Worm (Caenorhabditis elegans) whole organism, mixed stage, embryonic: ENCODE results near the gene rme-1.

Experiments
- nhr-76 ChIP-seq: sonication (generic microtip); optimal IDR thresholded peaks from 2 replicates; lab custom pipeline; 2017; ENCODE audit warnings: missing biosample characterization, missing genetic modification characterization
- sem-2 ChIP-seq: fragments of 200-800 bp; sonication (Bioruptor generic); optimal IDR thresholded peaks from 2 replicates; lab custom pipeline; 2018; ENCODE audit warnings: mild to moderate bottlenecking, missing genetic modification characterization, missing compliant biosample characterization
- unc-62 ChIP-seq: fragments of 150-350 bp; optimal IDR thresholded peaks from 2 replicates; lab custom pipeline; 2014; ENCODE audit warnings: missing biosample characterization, missing genetic modification reagents, missing genetic modification characterization
- ztf-11 ChIP-seq: fragments of 150-350 bp; optimal IDR thresholded peaks from 2 replicates; lab custom pipeline; 2014; ENCODE audit warnings: missing biosample characterization, missing genetic modification characterization

DNA sequence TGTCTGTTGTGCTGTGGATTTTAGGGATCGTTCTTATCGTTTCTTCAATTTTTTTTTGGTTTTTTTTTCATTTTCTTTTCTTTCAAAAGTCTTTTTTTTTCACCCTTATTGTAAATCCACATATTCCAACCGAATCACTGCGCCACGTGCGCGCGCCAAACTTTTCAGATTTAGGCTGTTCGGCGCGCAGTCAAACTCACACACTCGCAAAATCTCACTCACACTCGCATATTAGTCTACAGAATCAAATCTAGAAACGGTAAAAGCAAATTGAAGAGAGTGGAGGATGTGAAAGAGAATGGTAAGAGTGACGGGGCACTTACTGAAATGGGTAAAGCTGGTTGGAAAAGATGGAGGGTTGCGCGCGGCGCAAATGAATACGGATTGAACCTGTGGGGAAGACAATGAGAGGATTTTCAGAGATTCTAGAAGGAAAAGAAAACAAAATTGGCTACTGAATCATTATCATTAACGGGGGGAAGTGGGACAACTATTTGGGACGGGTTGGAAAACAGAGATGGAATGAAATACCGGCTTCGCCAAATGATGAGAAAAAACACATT, 13.6 kb downstream of the rme-1 start:
- TF ChIP-seq sem-2: no peak
- no peak for TF ChIP-seq ztf-11 (tag; lab: Kevin White, UChicago)
- TF ChIP-seq unc-62 (GFP tag; lab: Kevin White, UChicago): no peak
- TF ChIP-seq nhr-76: no peak
